Worm (Caenorhabditis elegans): ENCODE data around the gene scl-19.

The scl-19 gene

DNA sequence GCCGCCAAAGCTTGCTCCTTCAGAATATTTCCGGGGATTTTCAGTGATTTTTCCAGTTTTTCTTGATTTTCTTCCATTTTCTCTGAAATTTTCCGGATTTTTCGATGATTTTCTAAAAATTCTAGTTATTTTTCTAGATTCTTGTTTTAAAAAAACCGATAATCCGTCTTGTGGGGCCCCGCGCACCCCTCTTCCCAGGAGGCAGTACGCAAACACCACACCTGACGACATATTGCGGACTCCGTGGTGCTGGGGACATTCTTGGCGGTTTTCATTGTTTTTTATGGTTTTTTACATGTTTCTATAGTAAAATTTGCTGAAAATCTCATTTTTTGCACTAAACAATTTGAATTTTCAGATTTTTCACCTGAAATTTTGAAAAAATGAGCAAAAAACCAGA lies 42.1 kb upstream of the scl-19 start, which contains the start of the genes ubc-19 and Y69H2.7 (continued):
- TF ChIP-seq madf-8 (GFP tag; conservative IDR thresholded peaks at IDR 0.05) (no peak), lin-26 (GFP tag; IDR thresholded peaks at IDR 0.05) (no peak), F22D6.2 (tag; optimal IDR thresholded peaks at IDR 0.05) (no peak), snpc-3.4 (tag; optimal IDR thresholded peaks at IDR 0.05) (peak; percentile 38), snpc-4 (GFP tag; optimal IDR thresholded peaks at IDR 0.05) (no peak), snpc-4 (tag; optimal IDR thresholded peaks at IDR 0.05) (peak in 1 of 4 experiments; percentile 42), F37B4.10 (GFP tag; IDR thresholded peaks at IDR 0.05) (no peak), let-526 (GFP tag; IDR thresholded peaks at IDR 0.05) (no peak), snpc-1.3 (tag; optimal IDR thresholded peaks at IDR 0.05; ENCODE audit: insufficient read depth) (no peak), B0261.1 (tag; optimal IDR thresholded peaks at IDR 0.05) (no peak), ztf-25 (GFP tag; IDR thresholded peaks at IDR 0.05) (no peak)

- TF ChIP-seq ama-1 (optimal IDR thresholded peaks at IDR 0.05) (no peak), ama-1 (GFP tag; optimal IDR thresholded peaks at IDR 0.05) (no peak), T07F8.4 (tag; optimal IDR thresholded peaks at IDR 0.05) (no peak), athp-1 (tag; optimal IDR thresholded peaks at IDR 0.05) (no peak), zfh-2 (GFP tag; conservative IDR thresholded peaks at IDR 0.05) (peak; percentile 71), F57C9.4 (tag; optimal IDR thresholded peaks at IDR 0.05) (no peak), Y53G8AR.9 (GFP tag; conservative IDR thresholded peaks at IDR 0.05) (no peak), ets-4 (GFP tag; optimal IDR thresholded peaks at IDR 0.05) (no peak)
Measured at ce11 chrV:18695469-18695868, 36.3 kb upstream of the scl-19 start.

ce11 chrV:18699326-18699725 lies 32.5 kb upstream of the scl-19 start, which contains the start of gene nhr-241:
Gene nhr-241 (plus strand): TSS chrV:18699451.
- TF ChIP-seq zfh-2 (GFP tag; conservative IDR thresholded peaks at IDR 0.05) (peak; percentile 84), F10E7.11 (tag; optimal IDR thresholded peaks at IDR 0.05) (no peak), nhr-120 (GFP tag; IDR thresholded peaks at IDR 0.05) (0 out of 2 replicates have a peak, but pooled peaks have one; percentile 37)

ce11 chrV:18701306-18701705 lies 30.5 kb upstream of the scl-19 start, which contains the start of gene Y69H2.9:
Gene Y69H2.9 (plus strand): TSS chrV:18701538.
- peak; percentile 78 for TF ChIP-seq nhr-80 (tag; optimal IDR thresholded peaks at IDR 0.05)
- TF ChIP-seq nhr-179 (tag; optimal IDR thresholded peaks at IDR 0.05): no peak
- no peak for TF ChIP-seq lsl-1 (GFP tag; optimal IDR thresholded peaks at IDR 0.05)
- TF ChIP-seq F49E8.2 (tag; optimal IDR thresholded peaks at IDR 0.05; ENCODE audit: insufficient read depth): no peak
- no peak for TF ChIP-seq mxl-1 (tag; optimal IDR thresholded peaks at IDR 0.05)
- TF ChIP-seq B0019.2 (GFP tag; conservative IDR thresholded peaks at IDR 0.05): no peak
- TF ChIP-seq attf-3 (GFP tag; conservative IDR thresholded peaks at IDR 0.05): 0 out of 2 replicates have a peak, but pooled peaks have one; percentile 22

DNA sequence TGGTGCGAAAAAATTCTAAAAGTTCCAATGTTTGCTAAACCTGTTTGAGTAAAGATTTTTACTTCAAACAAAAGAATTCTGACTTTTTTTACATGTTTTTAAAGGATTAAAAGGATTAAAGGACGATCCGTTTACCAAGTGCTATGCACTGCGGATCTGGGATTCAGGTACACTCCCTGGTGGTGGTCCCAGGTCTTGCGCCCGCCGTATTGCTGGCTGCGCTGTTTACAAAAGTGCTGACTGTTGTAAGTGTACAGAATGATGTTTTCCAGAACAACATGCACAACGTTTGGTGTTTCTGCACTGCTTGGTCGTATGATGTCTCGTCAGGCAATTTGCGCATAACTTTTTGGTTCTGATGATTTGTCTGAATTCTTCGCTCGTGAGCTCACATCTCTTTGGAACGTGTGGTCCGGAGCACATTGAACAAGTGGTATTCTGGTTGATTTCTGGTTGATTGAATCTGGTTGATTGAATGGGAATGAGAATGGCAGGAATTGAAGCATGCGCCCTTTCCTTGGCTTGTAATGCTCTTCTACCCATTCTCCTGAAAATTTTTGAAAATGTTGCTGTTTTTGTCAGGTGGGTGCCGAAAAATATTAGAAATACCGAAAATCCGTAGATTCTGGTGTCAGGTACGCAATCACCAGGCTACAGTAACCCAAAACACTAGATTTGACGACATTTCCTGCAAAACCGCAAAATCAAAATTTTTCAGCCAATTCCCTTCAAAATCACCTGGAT lies 26.3 kb upstream of the scl-19 start:
- no peak for TF ChIP-seq aptf-2 (GFP tag; conservative IDR thresholded peaks at IDR 0.05)
- peak; percentile 56; the same call in 1 of the 2 replicates for TF ChIP-seq aptf-3 (GFP tag; IDR thresholded peaks at IDR 0.05)
- TF ChIP-seq somi-1 (GFP tag; optimal IDR thresholded peaks at IDR 0.05): peak; percentile 20
- TF ChIP-seq nhr-120 (GFP tag; IDR thresholded peaks at IDR 0.05): 0 out of 2 replicates have a peak, but pooled peaks have one; percentile 65
- no peak for TF ChIP-seq F49E8.2 (tag; optimal IDR thresholded peaks at IDR 0.05; ENCODE audit: insufficient read depth)
- TF ChIP-seq ceh-58 (GFP tag; IDR thresholded peaks at IDR 0.05): peak; percentile 88
- TF ChIP-seq nfya-1 (tag; optimal IDR thresholded peaks at IDR 0.05; ENCODE audit: borderline replicate concordance, insufficient read depth): peak; percentile 66
- TF ChIP-seq lin-26 (GFP tag; IDR thresholded peaks at IDR 0.05): no peak
- TF ChIP-seq nfyb-1 (GFP tag; IDR thresholded peaks at IDR 0.05): no peak
- no peak for TF ChIP-seq nhr-80 (tag; optimal IDR thresholded peaks at IDR 0.05)
- TF ChIP-seq mcd-1 (GFP tag; IDR thresholded peaks at IDR 0.05): 0 out of 2 replicates have a peak, but pooled peaks have one; percentile 35
- 0 out of 2 replicates have a peak, but pooled peaks have one; percentile 39 for TF ChIP-seq lag-1 (GFP tag; IDR thresholded peaks at IDR 0.05)
- TF ChIP-seq bed-1 (GFP tag; IDR thresholded peaks at IDR 0.05): 0 out of 2 replicates have a peak, but pooled peaks have one; percentile 37
- no peak for TF ChIP-seq sea-2 (GFP tag; IDR thresholded peaks at IDR 0.05)
